Fruit fly (Drosophila melanogaster): ENCODE results near the gene CG15332.

dm6 chrX:7995171-7995747, 39.5 kb upstream of the CG15332 start, which contains the start of gene Tbh:
- TF ChIP-seq Dfd (GFP tag; optimal IDR thresholded peaks at IDR 0.05) = no peak
- no peak for TF ChIP-seq CrebA (GFP tag; optimal IDR thresholded peaks at IDR 0.05; ENCODE audit: borderline replicate concordance)

All from whole organism, wandering third instar larva.